Worm (Caenorhabditis elegans): ENCODE results near the gene F16H6.7.

DNA sequence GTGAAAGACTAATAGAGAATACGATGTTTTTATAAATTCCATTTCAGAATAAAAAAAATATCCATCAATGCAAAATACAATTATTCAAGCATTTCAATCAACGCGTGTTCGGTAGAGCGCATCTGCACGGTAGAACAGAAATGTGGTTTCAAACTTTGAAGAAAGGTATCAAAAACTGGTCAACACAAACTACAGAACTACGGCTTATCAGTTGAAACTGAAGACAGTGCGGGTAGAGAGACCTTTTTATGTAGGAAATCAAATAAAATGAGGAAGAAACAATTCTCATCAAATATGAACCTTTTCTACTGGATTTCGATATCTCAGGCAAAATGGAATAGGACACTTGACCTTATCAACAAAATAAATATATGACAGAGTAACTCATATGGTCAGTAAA lies 35.4 kb upstream of the F16H6.7 start:
- TF ChIP-seq unc-39 (tag; optimal IDR thresholded peaks at IDR 0.05) (no peak), nhr-11 (tag; optimal IDR thresholded peaks at IDR 0.05) (no peak), nhr-77 (tag; optimal IDR thresholded peaks at IDR 0.05) (no peak), gmeb-1 (tag; optimal IDR thresholded peaks at IDR 0.05) (no peak), aly-2 (tag; optimal IDR thresholded peaks at IDR 0.05) (no peak), nhr-6 (tag; optimal IDR thresholded peaks at IDR 0.05) (no peak), lsy-2 (tag; optimal IDR thresholded peaks at IDR 0.05) (no peak), snpc-4 (tag; optimal IDR thresholded peaks at IDR 0.05) (no peak), nhr-12 (tag; optimal IDR thresholded peaks at IDR 0.05) (no peak), dmd-4 (tag; optimal IDR thresholded peaks at IDR 0.05) (no peak)
